Worm (Caenorhabditis elegans): ENCODE results near the gene ptr-24.

ce11 chrX:13317532-13317931 lies 20.3 kb upstream of the ptr-24 start:
- no peak for TF ChIP-seq mdl-1 (tag; optimal IDR thresholded peaks at IDR 0.05)
- TF ChIP-seq nhr-237 (tag; optimal IDR thresholded peaks at IDR 0.05) = no peak
- TF ChIP-seq snpc-4 (tag; optimal IDR thresholded peaks at IDR 0.05) = no peak
- no peak for TF ChIP-seq unc-62 (GFP tag; optimal IDR thresholded peaks at IDR 0.05)
- TF ChIP-seq skn-1 (tag; optimal IDR thresholded peaks at IDR 0.05) = no peak
